Worm (Caenorhabditis elegans): ENCODE data around the gene srw-97.

The srw-97 gene

ce11 chrII:1618948-1619347 is 49.9 kb downstream of the srw-97 start, which contains the start of gene fbxa-166:
Gene fbxa-166, minus strand, starts transcription at chrII:1619048.
- TF ChIP-seq nhr-43 (tag; optimal IDR thresholded peaks at IDR 0.05; ENCODE audit: poor library complexity, severe bottlenecking) (no peak), nhr-76 (tag; optimal IDR thresholded peaks at IDR 0.05) (no peak), nhr-77 (tag; optimal IDR thresholded peaks at IDR 0.05) (no peak), ceh-16 (tag; optimal IDR thresholded peaks at IDR 0.05) (no peak), daf-12 (tag; optimal IDR thresholded peaks at IDR 0.05) (no peak), ceh-82 (tag; optimal IDR thresholded peaks at IDR 0.05) (no peak), nhr-11 (tag; optimal IDR thresholded peaks at IDR 0.05) (no peak), lsy-12 (tag; optimal IDR thresholded peaks at IDR 0.05) (no peak)

All from whole organism, L3 larva.